Fruit fly (Drosophila melanogaster): Measurements from ENCODE around the gene CG8010.

CG8010 gene

dm6 chrX:19294030-19294429 lies 25.3 kb upstream of the CG8010 start:
- TF ChIP-seq noc (tag; optimal IDR thresholded peaks at IDR 0.05), result peak; percentile 29

dm6 chrX:19293320-19293719 lies 24.6 kb upstream of the CG8010 start:
- TF ChIP-seq noc (tag; optimal IDR thresholded peaks at IDR 0.05), result no peak

dm6 chrX:19291780-19292605 lies 23.3 kb upstream of the CG8010 start:
- peak; percentile 76 for TF ChIP-seq noc (tag; optimal IDR thresholded peaks at IDR 0.05)

dm6 chrX:19289318-19289970 lies 20.7 kb upstream of the CG8010 start:
- peak; percentile 62 for TF ChIP-seq noc (tag; optimal IDR thresholded peaks at IDR 0.05)

dm6 chrX:19287784-19288183 lies 19.1 kb upstream of the CG8010 start:
- no peak for TF ChIP-seq noc (tag; optimal IDR thresholded peaks at IDR 0.05)

- TF ChIP-seq noc (tag; optimal IDR thresholded peaks at IDR 0.05), result peak; percentile 3
Measured at dm6 chrX:19286235-19286634, 17.5 kb upstream of the CG8010 start.

- peak; percentile 4 for TF ChIP-seq noc (tag; optimal IDR thresholded peaks at IDR 0.05)
Measured at dm6 chrX:19285441-19285840, 16.7 kb upstream of the CG8010 start.

- no peak for TF ChIP-seq noc (tag; optimal IDR thresholded peaks at IDR 0.05)
Measured at dm6 chrX:19281271-19281670, 12.6 kb upstream of the CG8010 start.

dm6 chrX:19280685-19281084 lies 12.0 kb upstream of the CG8010 start:
- no peak for TF ChIP-seq noc (tag; optimal IDR thresholded peaks at IDR 0.05)

dm6 chrX:19280249-19280648 lies 11.6 kb upstream of the CG8010 start, which contains the start of gene CG8028:
TSS of gene CG8028 (minus strand) at chrX:19280349.
- TF ChIP-seq noc (tag; optimal IDR thresholded peaks at IDR 0.05), result peak; percentile 4

dm6 chrX:19278395-19278794 lies 9.7 kb upstream of the CG8010 start:
- no peak for TF ChIP-seq noc (tag; optimal IDR thresholded peaks at IDR 0.05)

- no peak for TF ChIP-seq noc (tag; optimal IDR thresholded peaks at IDR 0.05)
Measured at dm6 chrX:19276489-19277117, 7.9 kb upstream of the CG8010 start, which contains the start of the genes CG32537 and CG32536. TSS of gene CG32537 (minus strand) at chrX:19276539. TSS of gene CG32536 (minus strand) at chrX:19276898.

- TF ChIP-seq noc (tag; optimal IDR thresholded peaks at IDR 0.05), result no peak
Measured at dm6 chrX:19265802-19266479, 2.8 kb downstream of the CG8010 start.

dm6 chrX:19264396-19264795 lies 4.3 kb downstream of the CG8010 start:
- no peak for TF ChIP-seq noc (tag; optimal IDR thresholded peaks at IDR 0.05)

- no peak for TF ChIP-seq noc (tag; optimal IDR thresholded peaks at IDR 0.05)
Measured at dm6 chrX:19262553-19262952, 6.1 kb downstream of the CG8010 start.

- no peak for TF ChIP-seq noc (tag; optimal IDR thresholded peaks at IDR 0.05)
Measured at dm6 chrX:19261528-19262102, 7.1 kb downstream of the CG8010 start, which contains the start of gene Vav. TSS of gene Vav (plus strand) at chrX:19261820.
